Fruit fly (Drosophila melanogaster): ENCODE data around the gene Kots.

Kots gene

DNA sequence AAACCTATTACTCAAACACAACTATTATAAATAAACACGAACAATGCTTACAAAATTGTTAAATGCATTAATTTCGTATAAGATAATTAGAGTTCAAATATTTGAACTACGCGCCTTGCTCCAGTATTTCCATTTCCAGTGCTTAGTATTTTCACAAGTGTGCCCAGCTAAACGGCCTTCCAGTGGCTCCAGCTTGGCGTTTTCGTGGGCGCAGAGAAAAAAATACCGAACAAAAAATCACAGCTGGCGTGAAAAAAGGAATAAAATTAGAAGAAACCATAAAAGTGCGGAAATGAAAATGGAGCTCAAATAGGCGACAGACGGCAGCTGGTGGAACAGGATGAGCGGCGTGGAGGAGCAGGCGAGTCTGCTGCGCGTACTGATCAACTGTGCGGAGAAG lies 5.4 kb downstream of the Kots start, which contains the start of gene Ipp (continued):
- TF ChIP-seq Sin3A (optimal IDR thresholded peaks at IDR 0.05) (peak; percentile 47), YL-1 (GFP tag; optimal IDR thresholded peaks at IDR 0.05) (peak; percentile 42), CG3995 (GFP tag; optimal IDR thresholded peaks at IDR 0.05) (peak; percentile 78), D19A (tag; optimal IDR thresholded peaks at IDR 0.05) (no peak), trem (tag; optimal IDR thresholded peaks at IDR 0.05) (peak; percentile 41), stwl (tag; optimal IDR thresholded peaks at IDR 0.05) (peak; percentile 58), sug (tag; optimal IDR thresholded peaks at IDR 0.05) (no peak), CG14710 (tag; optimal IDR thresholded peaks at IDR 0.05) (peak; percentile 34), CG12659 (GFP tag; optimal IDR thresholded peaks at IDR 0.05) (peak; percentile 12), CG1603 (tag; optimal IDR thresholded peaks at IDR 0.05) (peak; percentile 39), Lhr (GFP tag; optimal IDR thresholded peaks at IDR 0.05) (peak; percentile 40), CG10267 (tag; optimal IDR thresholded peaks at IDR 0.05) (peak; percentile 18), CG17829 (tag; optimal IDR thresholded peaks at IDR 0.05) (no peak), gfzf (GFP tag; optimal IDR thresholded peaks at IDR 0.05) (peak; percentile 93), CG4617 (GFP tag; optimal IDR thresholded peaks at IDR 0.05; ENCODE audit: borderline replicate concordance) (peak; percentile 44), sens (GFP tag) (peak; percentile 80), onecut (GFP tag; IDR thresholded peaks at IDR 0.05) (no peak), phol (tag; optimal IDR thresholded peaks at IDR 0.05) (peak; percentile 9), E2f2 (GFP tag; IDR thresholded peaks at IDR 0.05) (peak; percentile 94), CG3847 (GFP tag; IDR thresholded peaks at IDR 0.05) (peak; percentile 45; the same call in 1 of the 2 replicates), jumu (GFP tag; optimal IDR thresholded peaks at IDR 0.05) (no peak), E2f1 (GFP tag; IDR thresholded peaks at IDR 0.05) (no peak)

DNA sequence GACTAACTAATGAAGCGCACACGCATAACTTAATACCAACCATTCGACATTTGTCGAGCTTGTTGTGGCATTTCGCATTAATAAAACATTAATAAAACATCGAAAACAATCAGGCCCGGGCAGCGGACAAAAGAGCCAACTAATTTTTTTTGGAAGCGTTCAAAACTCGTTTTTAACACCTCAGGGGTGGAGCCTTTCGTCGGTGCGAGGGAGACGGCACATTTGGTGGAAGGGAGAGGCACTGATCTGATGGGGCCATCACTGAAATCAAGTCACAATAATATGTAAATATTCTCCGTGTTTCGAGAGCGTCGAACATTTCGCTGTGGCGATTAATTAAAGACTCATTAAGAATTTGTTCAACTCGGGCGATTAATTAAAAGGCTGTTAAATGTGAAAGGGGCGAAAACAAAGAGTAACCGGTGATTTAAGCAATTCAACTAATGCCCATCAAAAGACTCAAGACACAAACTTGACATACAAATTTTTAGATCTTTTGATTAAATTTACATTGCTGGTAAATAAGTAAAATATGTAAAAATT lies 7.1 kb downstream of the Kots start:
- TF ChIP-seq Blimp-1 (GFP tag; optimal IDR thresholded peaks at IDR 0.05) (no peak), CG2712 (tag; optimal IDR thresholded peaks at IDR 0.05) (peak; percentile 9), CrebB (tag; optimal IDR thresholded peaks at IDR 0.05) (no peak), ttk (GFP tag; IDR thresholded peaks at IDR 0.05) (no peak), Nf-YC (tag; optimal IDR thresholded peaks at IDR 0.05) (peak; percentile 82), Lim3 (GFP tag; IDR thresholded peaks at IDR 0.05) (no peak), CG8089 (GFP tag; optimal IDR thresholded peaks at IDR 0.05) (no peak), Pdp1 (GFP tag; optimal IDR thresholded peaks at IDR 0.05) (no peak), HLH54F (GFP tag; optimal IDR thresholded peaks at IDR 0.05) (no peak), CG18011 (GFP tag; optimal IDR thresholded peaks at IDR 0.05) (no peak), CG1602 (GFP tag; optimal IDR thresholded peaks at IDR 0.05) (no peak), CG6791 (GFP tag; IDR thresholded peaks at IDR 0.05; ENCODE audit: partially characterized antibody) (0 out of 3 replicates have a peak, but pooled peaks have one; percentile 6), sens (GFP tag) (peak; percentile 45), Doc3 (GFP tag; IDR thresholded peaks at IDR 0.05; ENCODE audit: partially characterized antibody) (no peak), CG12659 (GFP tag; optimal IDR thresholded peaks at IDR 0.05) (no peak), sd (tag; optimal IDR thresholded peaks at IDR 0.05) (peak; percentile 48), oc (tag; optimal IDR thresholded peaks at IDR 0.05) (peak; percentile 29), CG3838 (GFP tag; optimal IDR thresholded peaks at IDR 0.05) (no peak), CG1603 (tag; optimal IDR thresholded peaks at IDR 0.05) (no peak), fd102C (GFP tag; optimal IDR thresholded peaks at IDR 0.05) (no peak), lilli (GFP tag; optimal IDR thresholded peaks at IDR 0.05) (no peak), CG2889 (GFP tag; IDR thresholded peaks at IDR 0.05) (no peak), Optix (GFP tag; IDR thresholded peaks at IDR 0.05) (no peak), CG30403 (GFP tag; optimal IDR thresholded peaks at IDR 0.05) (no peak), Dbx (GFP tag; IDR thresholded peaks at IDR 0.05) (no peak), Rx (GFP tag; IDR thresholded peaks at IDR 0.05) (no peak), gsb-n (tag; optimal IDR thresholded peaks at IDR 0.05) (no peak), Awh (GFP tag; IDR thresholded peaks at IDR 0.05) (peak; percentile 88), CG17328 (GFP tag; IDR thresholded peaks at IDR 0.05) (no peak), Myb (GFP tag; optimal IDR thresholded peaks at IDR 0.05) (no peak), tup (GFP tag; optimal IDR thresholded peaks at IDR 0.05) (no peak)
